Worm (Caenorhabditis elegans): Measurements from ENCODE around the gene spig-4.
"Not testable (repeated sequence)": the region's sequence is repeated elsewhere in the genome, so short reads cannot be mapped to it uniquely, and the experiment has no call there.

spig-4 gene

ce11 chrV:14314236-14314635 is 7.6 kb upstream of the spig-4 start, which contains the start of gene F47B8.1:
F47B8.1 (minus strand) TSS chrV:14314336.
- TF ChIP-seq ama-1 (optimal IDR thresholded peaks at IDR 0.05), result no peak
- no peak for TF ChIP-seq scrt-1 (GFP tag; IDR thresholded peaks at IDR 0.05)
- no peak for TF ChIP-seq ets-7 (tag; optimal IDR thresholded peaks at IDR 0.05)
- TF ChIP-seq F13C5.2 (tag; optimal IDR thresholded peaks at IDR 0.05), result no peak
- TF ChIP-seq aly-1 (tag; optimal IDR thresholded peaks at IDR 0.05), result no peak
- no peak for TF ChIP-seq ceh-36 (tag; optimal IDR thresholded peaks at IDR 0.05)
- no peak for TF ChIP-seq hnd-1 (tag; optimal IDR thresholded peaks at IDR 0.05)
- TF ChIP-seq hmbx-1 (tag; optimal IDR thresholded peaks at IDR 0.05), result no peak
- TF ChIP-seq tbx-37 (GFP tag; conservative IDR thresholded peaks at IDR 0.05), result no peak
- TF ChIP-seq tbx-11 (GFP tag; IDR thresholded peaks at IDR 0.05), result no peak
- TF ChIP-seq hmg-4 (GFP tag; optimal IDR thresholded peaks at IDR 0.05), result no peak
- no peak for TF ChIP-seq flt-1 (GFP tag; IDR thresholded peaks at IDR 0.05)

- TF ChIP-seq ceh-13 (GFP tag; optimal IDR thresholded peaks at IDR 0.05) (no peak), pes-1 (GFP tag; IDR thresholded peaks at IDR 0.05) (no peak), F13C5.2 (tag; optimal IDR thresholded peaks at IDR 0.05) (no peak), flt-1 (GFP tag; IDR thresholded peaks at IDR 0.05) (no peak), tbx-37 (GFP tag; conservative IDR thresholded peaks at IDR 0.05) (no peak), ceh-36 (tag; optimal IDR thresholded peaks at IDR 0.05) (no peak), hmg-4 (GFP tag; optimal IDR thresholded peaks at IDR 0.05) (no peak), tra-4 (tag; optimal IDR thresholded peaks at IDR 0.05) (no peak), B0310.2 (tag; optimal IDR thresholded peaks at IDR 0.05) (no peak), sea-1 (GFP tag; conservative IDR thresholded peaks at IDR 0.05) (no peak)
Observed at ce11 chrV:14312695-14313094, 6.0 kb upstream of the spig-4 start, which contains the start of gene F14D7.8. F14D7.8 (minus strand) TSS chrV:14312795.

ce11 chrV:14311115-14311514 is 4.4 kb upstream of the spig-4 start, which contains the start of gene ddn-3:
ddn-3 (minus strand) TSS chrV:14311215.
- no peak for TF ChIP-seq ets-7 (tag; optimal IDR thresholded peaks at IDR 0.05)
- TF ChIP-seq B0310.2 (tag; optimal IDR thresholded peaks at IDR 0.05), result no peak
- TF ChIP-seq flt-1 (GFP tag; IDR thresholded peaks at IDR 0.05), result no peak
- no peak for TF ChIP-seq scrt-1 (GFP tag; IDR thresholded peaks at IDR 0.05)
- TF ChIP-seq pes-1 (GFP tag; IDR thresholded peaks at IDR 0.05), result no peak
- TF ChIP-seq sea-1 (GFP tag; conservative IDR thresholded peaks at IDR 0.05), result no peak
- TF ChIP-seq tbx-37 (GFP tag; conservative IDR thresholded peaks at IDR 0.05), result no peak
- TF ChIP-seq hmg-4 (GFP tag; optimal IDR thresholded peaks at IDR 0.05), result no peak
- no peak for TF ChIP-seq tra-4 (tag; optimal IDR thresholded peaks at IDR 0.05)
- no peak for TF ChIP-seq hmbx-1 (tag; optimal IDR thresholded peaks at IDR 0.05)
- no peak for TF ChIP-seq ceh-36 (tag; optimal IDR thresholded peaks at IDR 0.05)
- TF ChIP-seq aly-1 (tag; optimal IDR thresholded peaks at IDR 0.05), result no peak
- no peak for TF ChIP-seq F13C5.2 (tag; optimal IDR thresholded peaks at IDR 0.05)
- no peak for TF ChIP-seq tbx-11 (GFP tag; IDR thresholded peaks at IDR 0.05)
- TF ChIP-seq ceh-13 (GFP tag; optimal IDR thresholded peaks at IDR 0.05), result no peak
- no peak for TF ChIP-seq ama-1 (optimal IDR thresholded peaks at IDR 0.05)
- TF ChIP-seq hnd-1 (tag; optimal IDR thresholded peaks at IDR 0.05), result no peak

- not testable (repeated sequence) for TF ChIP-seq flt-1 (GFP tag; IDR thresholded peaks at IDR 0.05); ceh-13 (GFP tag; optimal IDR thresholded peaks at IDR 0.05); B0310.2 (tag; optimal IDR thresholded peaks at IDR 0.05)
Observed at ce11 chrV:14309632-14310031, 3.0 kb upstream of the spig-4 start, which contains the start of gene F14D7.14. F14D7.14 (plus strand) TSS chrV:14309932.

- TF ChIP-seq hmbx-1 (tag; optimal IDR thresholded peaks at IDR 0.05); ceh-13 (GFP tag; optimal IDR thresholded peaks at IDR 0.05); ama-1 (optimal IDR thresholded peaks at IDR 0.05): not testable (repeated sequence)
Observed at ce11 chrV:14308164-14308563, 1.5 kb upstream of the spig-4 start, which contains the start of gene spig-5. spig-5 (plus strand) TSS chrV:14308464.

ce11 chrV:14301076-14301475 is 5.6 kb downstream of the spig-4 start, which contains the start of gene F14D7.6:
F14D7.6 (plus strand) TSS chrV:14301413.
- no peak for TF ChIP-seq F13C5.2 (tag; optimal IDR thresholded peaks at IDR 0.05)
- no peak for TF ChIP-seq sea-1 (GFP tag; conservative IDR thresholded peaks at IDR 0.05)
- no peak for TF ChIP-seq tra-4 (tag; optimal IDR thresholded peaks at IDR 0.05)
- TF ChIP-seq ama-1 (optimal IDR thresholded peaks at IDR 0.05), result no peak
- TF ChIP-seq hmg-4 (GFP tag; optimal IDR thresholded peaks at IDR 0.05), result no peak
- TF ChIP-seq aly-1 (tag; optimal IDR thresholded peaks at IDR 0.05), result no peak
- TF ChIP-seq pes-1 (GFP tag; IDR thresholded peaks at IDR 0.05), result no peak
- no peak for TF ChIP-seq tbx-37 (GFP tag; conservative IDR thresholded peaks at IDR 0.05)
- no peak for TF ChIP-seq tbx-11 (GFP tag; IDR thresholded peaks at IDR 0.05)
- no peak for TF ChIP-seq ets-7 (tag; optimal IDR thresholded peaks at IDR 0.05)
- TF ChIP-seq flt-1 (GFP tag; IDR thresholded peaks at IDR 0.05), result no peak
- TF ChIP-seq ceh-36 (tag; optimal IDR thresholded peaks at IDR 0.05), result no peak
- no peak for TF ChIP-seq ceh-13 (GFP tag; optimal IDR thresholded peaks at IDR 0.05)
- TF ChIP-seq B0310.2 (tag; optimal IDR thresholded peaks at IDR 0.05), result no peak
- no peak for TF ChIP-seq scrt-1 (GFP tag; IDR thresholded peaks at IDR 0.05)
- no peak for TF ChIP-seq hmbx-1 (tag; optimal IDR thresholded peaks at IDR 0.05)
- no peak for TF ChIP-seq hnd-1 (tag; optimal IDR thresholded peaks at IDR 0.05)

ce11 chrV:14299569-14300064 is 7.1 kb downstream of the spig-4 start, which contains the start of the genes spig-3 and F14D7.12:
spig-3 (minus strand) TSS chrV:14299669.
F14D7.12 (plus strand) TSS chrV:14300014.
- TF ChIP-seq F13C5.2 (tag; optimal IDR thresholded peaks at IDR 0.05) (no peak), hmg-4 (GFP tag; optimal IDR thresholded peaks at IDR 0.05) (no peak), sea-1 (GFP tag; conservative IDR thresholded peaks at IDR 0.05) (no peak), tbx-11 (GFP tag; IDR thresholded peaks at IDR 0.05) (no peak), tbx-37 (GFP tag; conservative IDR thresholded peaks at IDR 0.05) (no peak), tra-4 (tag; optimal IDR thresholded peaks at IDR 0.05) (no peak)

- TF ChIP-seq ceh-13 (GFP tag; optimal IDR thresholded peaks at IDR 0.05), result no peak
- no peak for TF ChIP-seq tbx-11 (GFP tag; IDR thresholded peaks at IDR 0.05)
- TF ChIP-seq ets-7 (tag; optimal IDR thresholded peaks at IDR 0.05), result no peak
- TF ChIP-seq tbx-37 (GFP tag; conservative IDR thresholded peaks at IDR 0.05), result no peak
- TF ChIP-seq F13C5.2 (tag; optimal IDR thresholded peaks at IDR 0.05), result no peak
- TF ChIP-seq sea-1 (GFP tag; conservative IDR thresholded peaks at IDR 0.05), result no peak
- TF ChIP-seq B0310.2 (tag; optimal IDR thresholded peaks at IDR 0.05), result no peak
Observed at ce11 chrV:14296499-14296898, 10.2 kb downstream of the spig-4 start, which contains the start of gene F14D7.3. F14D7.3 (plus strand) TSS chrV:14296799.

Data from whole organism, early embryonic.